Fruit fly (Drosophila melanogaster) whole organism, embryonic: ENCODE results near the gene CG11279.

Source experiments
- CG10321 ChIP-seq: fragments of 200-800 bp; sonication (Bioruptor generic); IDR thresholded peaks from 2 replicates; pipeline ENCODE4 v1.3.6; 2022; ENCODE audit warnings: missing biosample characterization, missing genetic modification characterization
- CG10462 ChIP-seq: fragments of 200-800 bp; sonication (Bioruptor generic); optimal IDR thresholded peaks from 2 replicates; lab custom pipeline; 2016; ENCODE audit warnings: missing biosample characterization, missing genetic modification characterization
- CG12769 ChIP-seq: fragments of 200-800 bp; sonication (Bioruptor generic); optimal IDR thresholded peaks from 2 replicates; lab custom pipeline; 2019; ENCODE audit warnings: missing biosample characterization, mild to moderate bottlenecking, missing genetic modification characterization, moderate library complexity
- CG13296 ChIP-seq: fragments of 200-800 bp; sonication (Bioruptor generic); optimal IDR thresholded peaks from 3 replicates; lab custom pipeline; 2018; ENCODE audit warnings: missing biosample characterization, mild to moderate bottlenecking, missing genetic modification characterization
- CG14014 ChIP-seq: fragments of 200-800 bp; sonication (Bioruptor generic); IDR thresholded peaks from 2 replicates; pipeline ENCODE4 v1.3.6; 2022; ENCODE audit warnings: missing biosample characterization, missing genetic modification characterization
- CG14860 ChIP-seq: fragments of 200-800 bp; sonication (Bioruptor generic); IDR thresholded peaks from 3 replicates; pipeline ENCODE4 v1.3.6; 2022; ENCODE audit warnings: missing biosample characterization, missing genetic modification characterization; ENCODE audit not compliant: partially characterized antibody
- CG15269 ChIP-seq: fragments of 200-800 bp; sonication (Bioruptor generic); optimal IDR thresholded peaks from 2 replicates; lab custom pipeline; 2018; ENCODE audit warnings: missing biosample characterization, mild to moderate bottlenecking, missing genetic modification characterization, moderate library complexity
- CG1832 ChIP-seq: fragments of 200-800 bp; sonication (Bioruptor generic); optimal IDR thresholded peaks from 2 replicates; lab custom pipeline; 2017; ENCODE audit warnings: missing biosample characterization, mild to moderate bottlenecking, missing genetic modification characterization, inconsistent platforms
- CG18476 ChIP-seq: fragments of 200-800 bp; sonication (Bioruptor generic); optimal IDR thresholded peaks from 2 replicates; lab custom pipeline; 2016; ENCODE audit warnings: missing biosample characterization, mild to moderate bottlenecking, missing genetic modification characterization
- CG2129 ChIP-seq: fragments of 200-800 bp; sonication (Bioruptor generic); IDR thresholded peaks from 2 replicates; pipeline ENCODE4 v1.3.6; 2022; ENCODE audit warnings: missing biosample characterization, missing genetic modification characterization; ENCODE audit not compliant: partially characterized antibody
- CG2875 ChIP-seq: fragments of 200-800 bp; sonication (Bioruptor generic); optimal IDR thresholded peaks from 2 replicates; lab custom pipeline; 2017; ENCODE audit warnings: missing biosample characterization, mild to moderate bottlenecking, missing genetic modification characterization, missing genetic modification reagents
- CG31224 ChIP-seq: fragments of 200-800 bp; sonication (Bioruptor generic); IDR thresholded peaks from 2 replicates; pipeline ENCODE4 v1.3.6; 2022; ENCODE audit warnings: missing biosample characterization, missing genetic modification characterization
- CG32767 ChIP-seq: fragments of 200-800 bp; sonication (Bioruptor generic); IDR thresholded peaks from 2 replicates; pipeline ENCODE4 v1.3.6; 2022; ENCODE audit warnings: missing biosample characterization, missing genetic modification characterization
- CG32772 ChIP-seq: fragments of 200-800 bp; sonication (Bioruptor generic); IDR thresholded peaks from 2 replicates; pipeline ENCODE4 v1.3.6; 2022; ENCODE audit warnings: missing biosample characterization, missing genetic modification characterization
- CG4360 ChIP-seq: fragments of 200-800 bp; sonication (Bioruptor generic); IDR thresholded peaks from 2 replicates; pipeline ENCODE4 v1.3.6; 2022; ENCODE audit warnings: missing biosample characterization, missing genetic modification characterization
- CG6272 ChIP-seq: fragments of 200-800 bp; sonication (Bioruptor generic); IDR thresholded peaks from 2 replicates; pipeline ENCODE4 v1.3.6; 2022; ENCODE audit warnings: missing biosample characterization, missing genetic modification characterization
- CG7357 ChIP-seq: fragments of 200-800 bp; sonication (Bioruptor generic); IDR thresholded peaks from 3 replicates; pipeline ENCODE4 v1.3.6; 2022; ENCODE audit warnings: missing biosample characterization, missing genetic modification characterization
- CG7928 ChIP-seq: fragments of 200-800 bp; sonication (Bioruptor generic); optimal IDR thresholded peaks from 2 replicates; lab custom pipeline; 2017; ENCODE audit warnings: missing biosample characterization, mild to moderate bottlenecking, missing genetic modification characterization
- Dref ChIP-seq: fragments of 200-800 bp; sonication (Bioruptor generic); IDR thresholded peaks from 2 replicates; pipeline ENCODE4 v1.3.6; 2022; ENCODE audit warnings: missing biosample characterization, missing genetic modification characterization
- Drgx ChIP-seq: fragments of 200-800 bp; sonication (Bioruptor generic); IDR thresholded peaks from 2 replicates; pipeline ENCODE4 v1.3.6; 2022; ENCODE audit warnings: missing biosample characterization, missing genetic modification characterization
- Eip74EF ChIP-seq, 2 experiments: fragments of 200-800 bp in 1 of 2; fragments of >200 bp in 1 of 2; sonication (Bioruptor generic) in 1 of 2; optimal IDR thresholded peaks; 2 replicates each; lab custom pipeline; 2017 to 2019; ENCODE audit warnings: missing biosample characterization in 2 of 2, missing genetic modification characterization in 2 of 2, mild to moderate bottlenecking in 1 of 2, moderate library complexity in 1 of 2
- Fer1 ChIP-seq: fragments of 200-800 bp; sonication (Bioruptor generic); optimal IDR thresholded peaks from 2 replicates; lab custom pipeline; 2017; ENCODE audit warnings: missing biosample characterization, mild to moderate bottlenecking, missing genetic modification characterization
- HLH54F ChIP-seq: fragments of 200-800 bp; sonication (Bioruptor generic); optimal IDR thresholded peaks from 3 replicates; lab custom pipeline; 2016; ENCODE audit warnings: missing biosample characterization, missing genetic modification characterization
- Kr ChIP-seq: fragments of 200-800 bp; sonication (Bioruptor generic); optimal IDR thresholded peaks from 2 replicates; lab custom pipeline; 2017; ENCODE audit warnings: missing biosample characterization, mild to moderate bottlenecking, missing genetic modification characterization
- MTF-1 ChIP-seq: fragments of 200-800 bp; sonication (Bioruptor generic); optimal IDR thresholded peaks from 2 replicates; lab custom pipeline; 2018; ENCODE audit warnings: missing biosample characterization, mild to moderate bottlenecking, missing genetic modification characterization, borderline replicate concordance
- Meics ChIP-seq: fragments of 200-800 bp; sonication (Bioruptor generic); optimal IDR thresholded peaks from 2 replicates; lab custom pipeline; 2017; ENCODE audit warnings: missing biosample characterization, mild to moderate bottlenecking, missing genetic modification characterization
- Opbp ChIP-seq: fragments of 200-800 bp; sonication (Bioruptor generic); IDR thresholded peaks from 3 replicates; pipeline ENCODE4 v1.3.6; 2022; ENCODE audit warnings: missing biosample characterization, missing genetic modification characterization; ENCODE audit not compliant: partially characterized antibody
- Poxn ChIP-seq: fragments of 200-800 bp; sonication (Bioruptor generic); IDR thresholded peaks from 2 replicates; pipeline ENCODE4 v1.3.6; 2022; ENCODE audit warnings: missing biosample characterization, missing genetic modification characterization
- Scr ChIP-seq: fragments of 200-800 bp; sonication (Bioruptor generic); IDR thresholded peaks from 2 replicates; pipeline ENCODE4 v1.3.6; 2022; ENCODE audit warnings: missing biosample characterization, missing genetic modification characterization; ENCODE audit not compliant: partially characterized antibody
- Side ChIP-seq: fragments of 200-800 bp; sonication (Bioruptor generic); optimal IDR thresholded peaks from 2 replicates; lab custom pipeline; 2016; ENCODE audit warnings: missing biosample characterization, missing genetic modification characterization
- Sox102F ChIP-seq: fragments of 200-800 bp; sonication (Bioruptor generic); optimal IDR thresholded peaks from 2 replicates; lab custom pipeline; 2018; ENCODE audit warnings: missing biosample characterization, mild to moderate bottlenecking, missing genetic modification characterization, moderate library complexity
- Tbp ChIP-seq: fragments of >200 bp; optimal IDR thresholded peaks from 2 replicates; lab custom pipeline; 2018; ENCODE audit warnings: missing biosample characterization, missing genetic modification characterization
- ac ChIP-seq: fragments of 200-800 bp; sonication (Bioruptor generic); optimal IDR thresholded peaks from 3 replicates; lab custom pipeline; 2017; ENCODE audit warnings: missing biosample characterization, mild to moderate bottlenecking, missing genetic modification characterization
- bbx ChIP-seq: fragments of 200-800 bp; sonication (Bioruptor generic); IDR thresholded peaks from 2 replicates; pipeline ENCODE4 v1.3.6; 2022; ENCODE audit warnings: missing biosample characterization, missing genetic modification characterization; ENCODE audit not compliant: partially characterized antibody
- bcd ChIP-seq: fragments of 200-800 bp; sonication (Bioruptor generic); optimal IDR thresholded peaks from 2 replicates; lab custom pipeline; 2017; ENCODE audit warnings: missing biosample characterization, mild to moderate bottlenecking, missing genetic modification characterization
- corto ChIP-seq: fragments of 200-800 bp; sonication (Bioruptor generic); optimal IDR thresholded peaks from 2 replicates; lab custom pipeline; 2016; ENCODE audit warnings: missing biosample characterization, mild to moderate bottlenecking, missing genetic modification characterization, moderate library complexity
- dmrt11E ChIP-seq: fragments of 200-800 bp; sonication (Bioruptor generic); optimal IDR thresholded peaks from 3 replicates; lab custom pipeline; 2018; ENCODE audit warnings: missing biosample characterization, mild to moderate bottlenecking, missing genetic modification characterization, moderate library complexity
- gt ChIP-seq: fragments of 200-800 bp; sonication (Bioruptor generic); IDR thresholded peaks from 2 replicates; pipeline ENCODE4 v1.3.6; 2022; ENCODE audit warnings: missing biosample characterization, missing genetic modification characterization
- jing ChIP-seq: fragments of 200-800 bp; sonication (Bioruptor generic); optimal IDR thresholded peaks from 2 replicates; lab custom pipeline; 2018; ENCODE audit warnings: missing biosample characterization, mild to moderate bottlenecking, missing genetic modification characterization
- klu ChIP-seq: fragments of 200-800 bp; sonication (Bioruptor generic); IDR thresholded peaks from 2 replicates; pipeline ENCODE4 v1.3.6; 2022; ENCODE audit warnings: missing biosample characterization, missing genetic modification characterization
- nom ChIP-seq: fragments of 200-800 bp; sonication (Bioruptor generic); optimal IDR thresholded peaks from 2 replicates; lab custom pipeline; 2017; ENCODE audit warnings: missing biosample characterization, missing genetic modification characterization, mild to moderate bottlenecking, moderate library complexity, missing genetic modification reagents
- pho ChIP-seq: fragments of 200-800 bp; sonication (Bioruptor generic); optimal IDR thresholded peaks from 2 replicates; lab custom pipeline; 2016; ENCODE audit warnings: missing biosample characterization, missing genetic modification characterization
- schlank ChIP-seq: fragments of 200-800 bp; sonication (Bioruptor generic); optimal IDR thresholded peaks from 2 replicates; lab custom pipeline; 2018; ENCODE audit warnings: missing biosample characterization, mild to moderate bottlenecking, missing genetic modification characterization
- slp2 ChIP-seq: fragments of 200-800 bp; sonication (Bioruptor generic); optimal IDR thresholded peaks from 2 replicates; lab custom pipeline; 2016; ENCODE audit warnings: missing biosample characterization, missing genetic modification characterization
- sna ChIP-seq: fragments of 200-800 bp; sonication (Bioruptor generic); IDR thresholded peaks from 2 replicates; pipeline ENCODE4 v1.3.6; 2022; ENCODE audit warnings: missing biosample characterization, missing genetic modification characterization; ENCODE audit not compliant: partially characterized antibody
- tx ChIP-seq: fragments of 200-800 bp; sonication (Bioruptor generic); optimal IDR thresholded peaks from 2 replicates; lab custom pipeline; 2016; ENCODE audit warnings: missing biosample characterization, missing genetic modification characterization
- vnd ChIP-seq: fragments of 200-800 bp; sonication (Bioruptor generic); IDR thresholded peaks from 3 replicates; pipeline ENCODE4 v1.3.6; 2022; ENCODE audit warnings: missing biosample characterization, missing genetic modification characterization; ENCODE audit not compliant: partially characterized antibody
- zfh2 ChIP-seq: fragments of 200-800 bp; sonication (Bioruptor generic); optimal IDR thresholded peaks from 2 replicates; lab custom pipeline; 2016; ENCODE audit warnings: missing biosample characterization, missing genetic modification characterization

The CG11279 gene

dm6 chr3L:13017803-13018324, 28.9 kb upstream of the CG11279 start, which contains the start of the genes mRpL20 and Icmt (continued):
- TF ChIP-seq MTF-1 (GFP tag; lab: Kevin White, UChicago) (peak; percentile 47), CG12769 (tag; lab: Kevin White, UChicago) (peak; percentile 84), Tbp (GFP tag; lab: Kevin White, UChicago) (no peak), ac (peak; percentile 23), CG7357 (GFP tag; lab: Robert Waterston, UW) (peak; percentile 88), Scr (GFP tag; lab: Robert Waterston, UW) (peak; percentile 85), klu (GFP tag; lab: Robert Waterston, UW) (peak; percentile 93), Sox102F (GFP tag; lab: Kevin White, UChicago) (peak; percentile 97), zfh2 (peak; percentile 62), CG14860 (GFP tag; lab: Robert Waterston, UW) (peak; percentile 78; the same call in 2 of the 3 replicates), CG6272 (peak; percentile 98), Eip74EF (GFP tag; optimal IDR thresholded peaks at IDR 0.05; lab: Kevin White, UChicago) (peak in 1 of 2 experiments; percentile 90), CG1832 (GFP tag; lab: Kevin White, UChicago) (no peak), Opbp (peak; percentile 41), CG32772 (GFP tag; lab: Robert Waterston, UW) (peak; percentile 97), bbx (GFP tag; lab: Robert Waterston, UW) (peak; percentile 75), CG10321 (peak; percentile 74), Poxn (GFP tag; lab: Robert Waterston, UW) (peak; percentile 92), CG18476 (GFP tag; lab: Kevin White, UChicago) (peak; percentile 66), sna (GFP tag; lab: Robert Waterston, UW) (peak; percentile 73; the same call in 1 of the 2 replicates), CG15269 (peak; percentile 97), CG14014 (GFP tag; lab: Robert Waterston, UW) (peak; percentile 92), pho (GFP tag; lab: Kevin White, UChicago) (peak; percentile 46), CG31224 (peak; percentile 92), CG2875 (peak; percentile 86), schlank (tag; lab: Kevin White, UChicago) (peak; percentile 85), Side (no peak), Dref (GFP tag; lab: Robert Waterston, UW) (peak; percentile 66), Kr (GFP tag; lab: Kevin White, UChicago) (no peak), CG4360 (peak; percentile 79), CG7928 (GFP tag; lab: Kevin White, UChicago) (peak; percentile 57), CG13296 (peak; percentile 85), dmrt11E (tag; lab: Kevin White, UChicago) (peak; percentile 84), tx (GFP tag; lab: Kevin White, UChicago) (peak; percentile 41), Meics (GFP tag; lab: Kevin White, UChicago) (peak; percentile 85), Fer1 (GFP tag; lab: Kevin White, UChicago) (peak; percentile 85), bcd (peak; percentile 93), Drgx (peak; percentile 96), corto (GFP tag; lab: Kevin White, UChicago) (peak; percentile 52), CG10462 (GFP tag; lab: Kevin White, UChicago) (peak; percentile 75), vnd (peak; percentile 85), slp2 (peak; percentile 17), gt (peak; percentile 93), CG32767 (GFP tag; lab: Robert Waterston, UW) (peak; percentile 96), jing (peak; percentile 82), HLH54F (GFP tag; lab: Kevin White, UChicago) (peak; percentile 18), nom (peak; percentile 66), CG2129 (GFP tag; lab: Robert Waterston, UW) (peak; percentile 28; the same call in 1 of the 2 replicates)
